Fruit fly (Drosophila melanogaster): ENCODE results near the gene GATAd.

GATAd gene

DNA sequence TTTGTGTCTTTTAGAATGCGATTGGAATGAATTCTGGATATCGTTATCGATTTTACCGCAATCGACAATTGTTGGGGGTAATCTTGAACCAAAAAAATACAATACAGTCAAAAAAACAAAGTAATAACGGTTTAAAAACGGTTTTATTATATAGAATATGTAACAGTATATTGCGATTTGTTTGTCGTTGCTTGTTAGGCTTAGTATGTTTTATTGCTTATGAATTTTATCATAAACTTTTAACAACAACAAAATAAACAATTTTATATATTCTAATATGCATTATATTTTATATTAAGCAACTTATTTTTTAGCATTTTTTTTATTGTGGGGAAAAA lies 33.8 kb upstream of the GATAd start, which contains the start of gene CYLD (continued):
- peak; percentile 63 for TF ChIP-seq Six4 (GFP tag; optimal IDR thresholded peaks at IDR 0.05)
- TF ChIP-seq Pdp1 (GFP tag; optimal IDR thresholded peaks at IDR 0.05), result peak in 1 of 2 experiments; percentile 26
- peak; percentile 80 for TF ChIP-seq CG30403 (GFP tag; optimal IDR thresholded peaks at IDR 0.05)
- TF ChIP-seq Bteb2 (GFP tag; optimal IDR thresholded peaks at IDR 0.05), result peak; percentile 24
- peak; percentile 41 for TF ChIP-seq CG12155 (GFP tag; optimal IDR thresholded peaks at IDR 0.05)
- TF ChIP-seq Dfd (GFP tag; optimal IDR thresholded peaks at IDR 0.05), result no peak
- peak; percentile 75 for TF ChIP-seq trem (tag; optimal IDR thresholded peaks at IDR 0.05)
- peak; percentile 58 for TF ChIP-seq ind (GFP tag; optimal IDR thresholded peaks at IDR 0.05)
- peak; percentile 78 for TF ChIP-seq Blimp-1 (GFP tag; optimal IDR thresholded peaks at IDR 0.05)
- peak; percentile 50 for TF ChIP-seq sqz (GFP tag; optimal IDR thresholded peaks at IDR 0.05)
- peak; percentile 74 for TF ChIP-seq CoRest (tag; optimal IDR thresholded peaks at IDR 0.05)
- TF ChIP-seq Max (GFP tag; optimal IDR thresholded peaks at IDR 0.05), result peak; percentile 29
- peak; percentile 56 for TF ChIP-seq tio (GFP tag; optimal IDR thresholded peaks at IDR 0.05)
- TF ChIP-seq pb (GFP tag; optimal IDR thresholded peaks at IDR 0.05), result no peak
- TF ChIP-seq Hmx (GFP tag; optimal IDR thresholded peaks at IDR 0.05), result peak; percentile 32
- no peak for TF ChIP-seq CG11456 (GFP tag; IDR thresholded peaks at IDR 0.05)
- TF ChIP-seq hb (GFP tag; IDR thresholded peaks at IDR 0.05; ENCODE audit: partially characterized antibody), result no peak
- TF ChIP-seq CG2889 (GFP tag; IDR thresholded peaks at IDR 0.05), result no peak
- peak; percentile 83 for TF ChIP-seq Med (GFP tag)
- TF ChIP-seq dpn (GFP tag; optimal IDR thresholded peaks at IDR 0.05), result peak; percentile 24 to 73
- peak; percentile 44 for TF ChIP-seq CG5245 (GFP tag; optimal IDR thresholded peaks at IDR 0.05)
- peak; percentile 67 for TF ChIP-seq CG2116 (GFP tag; optimal IDR thresholded peaks at IDR 0.05)
- peak; percentile 50 for TF ChIP-seq CG9437 (GFP tag; optimal IDR thresholded peaks at IDR 0.05)
- TF ChIP-seq CG4424 (GFP tag; optimal IDR thresholded peaks at IDR 0.05), result peak; percentile 71
- peak; percentile 76 for TF ChIP-seq Meics (GFP tag; optimal IDR thresholded peaks at IDR 0.05)
- TF ChIP-seq Rfx (GFP tag; IDR thresholded peaks at IDR 0.05), result peak; percentile 74; the same call in 1 of the 2 replicates
- TF ChIP-seq tna (GFP tag; IDR thresholded peaks at IDR 0.05; ENCODE audit: partially characterized antibody), result no peak
- TF ChIP-seq Atf6 (GFP tag; IDR thresholded peaks at IDR 0.05), result peak; percentile 81
- TF ChIP-seq CG9817 (tag; optimal IDR thresholded peaks at IDR 0.05), result no peak
- peak; percentile 15 for TF ChIP-seq BEAF-32 (GFP tag; optimal IDR thresholded peaks at IDR 0.05)
- no peak for TF ChIP-seq CG7963 (GFP tag; IDR thresholded peaks at IDR 0.05; ENCODE audit: partially characterized antibody)
- peak; percentile 76 for TF ChIP-seq Xrp1 (GFP tag; IDR thresholded peaks at IDR 0.05)
- peak; percentile 89 for TF ChIP-seq gem (tag; optimal IDR thresholded peaks at IDR 0.05)
- peak; percentile 75 for TF ChIP-seq Fer3 (tag; optimal IDR thresholded peaks at IDR 0.05)
- TF ChIP-seq CG2678 (tag; optimal IDR thresholded peaks at IDR 0.05), result peak; percentile 83
- TF ChIP-seq Optix (GFP tag; IDR thresholded peaks at IDR 0.05), result no peak
- TF ChIP-seq CG10979 (tag; optimal IDR thresholded peaks at IDR 0.05), result peak; percentile 72
- TF ChIP-seq CG10147 (GFP tag; optimal IDR thresholded peaks at IDR 0.05), result peak; percentile 61
- peak; percentile 67 for TF ChIP-seq CG13123 (GFP tag; optimal IDR thresholded peaks at IDR 0.05)
- TF ChIP-seq cwo (GFP tag; optimal IDR thresholded peaks at IDR 0.05), result peak; percentile 70
- no peak for TF ChIP-seq CG17912 (GFP tag; optimal IDR thresholded peaks at IDR 0.05)
- peak; percentile 75 for TF ChIP-seq gsb-n (tag; optimal IDR thresholded peaks at IDR 0.05)
- TF ChIP-seq CG6813 (GFP tag; optimal IDR thresholded peaks at IDR 0.05), result no peak
- TF ChIP-seq tx (GFP tag; optimal IDR thresholded peaks at IDR 0.05), result peak; percentile 25
- TF ChIP-seq CG10366 (GFP tag; IDR thresholded peaks at IDR 0.05), result peak; percentile 41; the same call in 1 of the 2 replicates
- peak; percentile 59 for TF ChIP-seq Oli (tag; optimal IDR thresholded peaks at IDR 0.05)
- peak; percentile 25 for TF ChIP-seq Ets97D (GFP tag; optimal IDR thresholded peaks at IDR 0.05)
- no peak for TF ChIP-seq prd (optimal IDR thresholded peaks at IDR 0.05)
- TF ChIP-seq prd (GFP tag; IDR thresholded peaks at IDR 0.05), result peak; percentile 67
- no peak for TF ChIP-seq Mrtf (GFP tag; IDR thresholded peaks at IDR 0.05)
- peak; percentile 73 for TF ChIP-seq slou (GFP tag; optimal IDR thresholded peaks at IDR 0.05)

All from whole organism, embryonic.